Worm (Caenorhabditis elegans): Measurements from ENCODE around the gene T27F7.12.

Gene T27F7.12

ce11 chrII:4953289-4953688 lies 36.6 kb upstream of the T27F7.12 start, which contains the start of gene ndx-3:
Gene ndx-3 (plus strand): TSS chrII:4953589.
- TF ChIP-seq sem-2 (GFP tag; optimal IDR thresholded peaks at IDR 0.05) (no peak), sptf-1 (tag; optimal IDR thresholded peaks at IDR 0.05) (no peak), ceh-83 (GFP tag; optimal IDR thresholded peaks at IDR 0.05) (no peak), elt-3 (tag; optimal IDR thresholded peaks at IDR 0.05) (no peak), nhr-237 (tag; optimal IDR thresholded peaks at IDR 0.05) (no peak), tbx-8 (GFP tag; optimal IDR thresholded peaks at IDR 0.05) (no peak), mls-2 (tag; optimal IDR thresholded peaks at IDR 0.05) (no peak)

DNA sequence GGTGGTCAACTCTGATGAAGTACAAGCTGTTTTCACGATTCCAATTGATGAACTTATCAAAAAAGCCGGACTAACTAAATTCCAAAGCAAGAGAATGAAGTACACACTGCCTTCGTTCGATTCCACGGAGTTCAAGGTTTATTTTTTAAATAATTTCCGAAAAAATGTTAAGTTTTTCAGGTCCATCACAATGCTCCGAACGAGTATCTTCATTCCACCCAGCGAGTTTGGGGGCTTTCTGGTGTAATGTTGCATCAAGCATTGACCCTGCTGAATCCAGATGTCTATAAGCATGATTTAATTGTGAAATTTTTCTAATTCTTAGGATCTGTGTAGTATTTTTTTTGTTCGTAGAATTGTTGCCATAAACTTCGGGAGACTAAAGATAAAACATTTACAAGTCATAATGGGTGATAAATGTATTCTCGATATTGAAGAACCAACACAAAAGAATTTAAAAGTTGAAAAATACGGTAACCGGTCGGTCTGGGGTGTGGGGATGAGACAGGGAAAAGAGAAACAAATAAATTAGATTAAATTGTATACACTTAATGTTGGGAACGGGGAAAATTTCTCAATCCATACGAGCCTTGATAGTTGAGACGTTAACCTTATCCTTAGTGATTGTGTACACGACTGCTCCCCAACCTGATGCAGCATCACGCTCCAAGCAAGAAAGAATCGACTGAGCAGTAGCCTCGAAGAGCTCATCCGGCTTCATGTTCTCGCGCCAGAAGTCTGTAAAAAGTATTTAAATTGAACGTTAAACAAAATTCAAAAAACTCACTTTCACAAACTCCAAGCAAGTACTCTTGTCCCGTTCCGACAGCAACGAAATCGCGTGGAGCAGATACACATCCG lies 35.6 kb upstream of the T27F7.12 start:
- TF ChIP-seq snpc-4 (tag; optimal IDR thresholded peaks at IDR 0.05) (no peak), zip-8 (tag; optimal IDR thresholded peaks at IDR 0.05) (no peak), M03D4.4 (tag; optimal IDR thresholded peaks at IDR 0.05) (no peak), nhr-2 (tag; optimal IDR thresholded peaks at IDR 0.05) (no peak), pha-4 (tag; optimal IDR thresholded peaks at IDR 0.05) (no peak), nhr-28 (tag; optimal IDR thresholded peaks at IDR 0.05) (no peak), elt-3 (tag; optimal IDR thresholded peaks at IDR 0.05) (no peak), sptf-1 (tag; optimal IDR thresholded peaks at IDR 0.05) (no peak), ham-2 (GFP tag; optimal IDR thresholded peaks at IDR 0.05) (no peak)

DNA sequence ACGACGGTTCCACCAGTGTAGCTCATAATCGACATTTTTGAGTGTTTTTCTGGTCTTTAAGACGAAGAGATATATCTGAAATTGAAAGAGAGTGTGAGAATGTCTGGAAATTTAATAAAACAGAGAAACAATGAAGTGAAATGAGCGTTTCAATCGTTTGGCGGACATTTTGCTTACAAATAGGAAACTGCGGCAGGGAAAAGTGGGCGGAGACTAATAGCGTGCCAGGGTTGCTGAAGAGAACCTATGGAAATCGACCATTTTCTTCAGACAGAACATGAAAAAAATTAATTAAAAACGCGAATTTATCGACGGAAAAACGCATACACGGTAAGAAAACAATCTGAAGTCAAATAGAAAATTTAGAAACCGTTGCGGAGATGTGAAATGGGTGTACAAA lies 34.5 kb upstream of the T27F7.12 start, which contains the start of gene pbs-3:
Gene pbs-3, minus strand, starts transcription at position 75 of the 400 bp plus-strand sequence.
- TF ChIP-seq unc-120 (tag; optimal IDR thresholded peaks at IDR 0.05; ENCODE audit: poor library complexity, severe bottlenecking) (no peak), lin-13 (tag; optimal IDR thresholded peaks at IDR 0.05) (peak; percentile 24), mab-5 (tag; optimal IDR thresholded peaks at IDR 0.05) (no peak), ceh-43 (GFP tag; optimal IDR thresholded peaks at IDR 0.05) (no peak), hlh-1 (tag; optimal IDR thresholded peaks at IDR 0.05) (peak; percentile 26), blmp-1 (tag; optimal IDR thresholded peaks at IDR 0.05) (no peak), zip-8 (tag; optimal IDR thresholded peaks at IDR 0.05) (no peak), pha-4 (tag; optimal IDR thresholded peaks at IDR 0.05) (peak; percentile 19), elt-1 (tag; optimal IDR thresholded peaks at IDR 0.05; ENCODE audit: borderline replicate concordance, insufficient read depth) (no peak), nhr-237 (tag; optimal IDR thresholded peaks at IDR 0.05) (peak; percentile 72), mls-2 (tag; optimal IDR thresholded peaks at IDR 0.05) (no peak), mep-1 (tag; optimal IDR thresholded peaks at IDR 0.05) (peak; percentile 82), cnd-1 (tag; optimal IDR thresholded peaks at IDR 0.05) (no peak), elt-3 (tag; optimal IDR thresholded peaks at IDR 0.05) (no peak), sptf-1 (tag; optimal IDR thresholded peaks at IDR 0.05) (peak; percentile 27), ztf-11 (tag; optimal IDR thresholded peaks at IDR 0.05) (no peak), lsy-2 (tag; optimal IDR thresholded peaks at IDR 0.05) (peak; percentile 62), tbx-8 (GFP tag; optimal IDR thresholded peaks at IDR 0.05) (no peak), bed-3 (GFP tag; optimal IDR thresholded peaks at IDR 0.05) (no peak)

DNA sequence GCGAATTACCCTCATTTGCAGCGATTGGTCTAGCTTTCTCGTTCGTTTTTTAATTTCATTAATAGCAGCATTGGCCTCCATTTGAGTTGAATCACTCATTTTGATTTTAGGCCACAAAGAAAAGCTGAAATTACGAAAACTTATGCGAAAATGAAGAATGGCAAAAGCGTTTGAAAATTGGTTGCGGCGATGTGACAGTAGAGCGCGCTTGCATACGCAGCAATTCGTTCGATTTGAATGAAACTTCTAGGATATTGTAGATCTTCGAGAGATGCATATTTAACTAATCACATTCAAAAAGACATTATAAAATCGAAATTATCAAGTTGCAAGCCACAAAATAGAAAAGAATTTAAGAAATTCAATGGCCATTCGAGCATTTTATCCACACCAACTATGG lies 30.2 kb upstream of the T27F7.12 start, which contains the start of gene ulp-2:
Gene ulp-2, minus strand, starts transcription at position 158 of the 400 bp plus-strand sequence.
- TF ChIP-seq hlh-1 (tag; optimal IDR thresholded peaks at IDR 0.05) (peak; percentile 6), cnd-1 (tag; optimal IDR thresholded peaks at IDR 0.05) (no peak), M03D4.4 (tag; optimal IDR thresholded peaks at IDR 0.05) (no peak), elt-3 (tag; optimal IDR thresholded peaks at IDR 0.05) (no peak)

DNA sequence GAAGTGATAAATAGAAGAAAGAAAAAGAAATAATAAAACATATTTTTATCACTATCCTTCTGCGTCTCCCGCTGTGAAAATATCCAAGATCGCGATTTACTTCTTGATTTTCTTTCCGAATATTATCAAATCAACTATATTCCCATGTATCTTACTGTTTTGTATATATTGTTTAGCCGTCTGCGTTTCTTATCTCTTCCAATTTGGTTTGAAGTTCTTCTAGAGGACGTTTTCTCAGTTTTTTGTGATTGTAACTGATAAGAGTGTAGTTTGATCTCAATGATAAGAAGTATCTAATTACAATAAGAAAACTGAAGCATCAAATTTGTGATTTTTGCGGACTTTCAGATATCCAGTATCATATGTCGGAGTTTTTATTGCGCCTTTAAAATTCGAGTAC lies 29.2 kb upstream of the T27F7.12 start:
- TF ChIP-seq mab-5 (tag; optimal IDR thresholded peaks at IDR 0.05) (no peak), tbx-8 (GFP tag; optimal IDR thresholded peaks at IDR 0.05) (no peak), elt-3 (tag; optimal IDR thresholded peaks at IDR 0.05) (no peak), sem-2 (GFP tag; optimal IDR thresholded peaks at IDR 0.05) (no peak)

ce11 chrII:4966576-4966975 lies 23.3 kb upstream of the T27F7.12 start:
- TF ChIP-seq ceh-43 (GFP tag; optimal IDR thresholded peaks at IDR 0.05): no peak

All from whole organism, mixed stage, embryonic.